Worm (Caenorhabditis elegans): ENCODE results near the gene gsto-2.
A peak's percentile ranks its signal among the peaks of the same experiment; 100 is the strongest.

The gsto-2 gene

ce11 chrIII:8594088-8594487 is 39.5 kb downstream of the gsto-2 start:
- TF ChIP-seq unc-120 (tag; optimal IDR thresholded peaks at IDR 0.05; ENCODE audit: poor library complexity, severe bottlenecking) (no peak), ceh-43 (GFP tag; optimal IDR thresholded peaks at IDR 0.05) (no peak), ztf-11 (tag; optimal IDR thresholded peaks at IDR 0.05) (no peak), drap-1 (GFP tag; optimal IDR thresholded peaks at IDR 0.05) (no peak), elt-1 (tag; optimal IDR thresholded peaks at IDR 0.05; ENCODE audit: borderline replicate concordance, insufficient read depth) (no peak), hlh-1 (tag; optimal IDR thresholded peaks at IDR 0.05) (no peak), flh-1 (GFP tag; optimal IDR thresholded peaks at IDR 0.05) (no peak), sptf-1 (tag; optimal IDR thresholded peaks at IDR 0.05) (no peak), blmp-1 (tag; optimal IDR thresholded peaks at IDR 0.05) (no peak), mls-2 (tag; optimal IDR thresholded peaks at IDR 0.05) (no peak), unc-62 (GFP tag; optimal IDR thresholded peaks at IDR 0.05) (no peak), nhr-28 (tag; optimal IDR thresholded peaks at IDR 0.05) (no peak), lin-13 (tag; optimal IDR thresholded peaks at IDR 0.05) (no peak), nhr-2 (tag; optimal IDR thresholded peaks at IDR 0.05) (no peak), ceh-39 (tag; optimal IDR thresholded peaks at IDR 0.05) (no peak), ham-2 (GFP tag; optimal IDR thresholded peaks at IDR 0.05) (no peak), sem-2 (GFP tag; optimal IDR thresholded peaks at IDR 0.05) (no peak), snpc-4 (tag; optimal IDR thresholded peaks at IDR 0.05) (no peak), ceh-83 (GFP tag; optimal IDR thresholded peaks at IDR 0.05) (no peak), lsy-2 (tag; optimal IDR thresholded peaks at IDR 0.05) (no peak)

ce11 chrIII:8596692-8597091 is 42.1 kb downstream of the gsto-2 start:
- peak; percentile 70 for TF ChIP-seq zip-8 (tag; optimal IDR thresholded peaks at IDR 0.05)
- TF ChIP-seq unc-39 (tag; optimal IDR thresholded peaks at IDR 0.05), result no peak
- TF ChIP-seq M03D4.4 (tag; optimal IDR thresholded peaks at IDR 0.05), result no peak
- peak; percentile 27 for TF ChIP-seq ces-1 (GFP tag; optimal IDR thresholded peaks at IDR 0.05)
- peak; percentile 73 for TF ChIP-seq ham-2 (GFP tag; optimal IDR thresholded peaks at IDR 0.05)
- no peak for TF ChIP-seq ceh-39 (tag; optimal IDR thresholded peaks at IDR 0.05)
- no peak for TF ChIP-seq cnd-1 (tag; optimal IDR thresholded peaks at IDR 0.05)
- peak; percentile 73 for TF ChIP-seq blmp-1 (tag; optimal IDR thresholded peaks at IDR 0.05)

DNA sequence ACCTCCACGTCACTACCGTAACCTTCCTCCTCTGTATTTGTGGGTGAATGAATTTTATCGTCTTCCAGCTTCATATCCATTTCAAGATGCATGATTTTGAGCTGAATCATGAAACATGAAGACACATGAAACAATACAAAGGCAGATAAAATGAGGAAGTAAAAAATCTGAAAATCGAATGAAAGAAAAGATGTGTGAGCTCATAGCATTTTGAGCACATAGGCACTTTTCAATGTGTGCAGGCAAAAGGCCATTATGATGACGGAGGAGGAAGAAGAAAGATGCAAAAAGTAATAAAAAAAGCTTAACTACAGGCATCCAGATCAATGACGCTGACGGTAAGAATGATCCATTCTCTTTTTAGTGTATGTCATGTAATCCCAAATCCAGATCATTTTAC is 43.2 kb downstream of the gsto-2 start, which contains the start of gene ztf-30:
Gene ztf-30, minus strand, starts transcription at position 101 of the 400 bp plus-strand sequence.
- TF ChIP-seq mep-1 (tag; optimal IDR thresholded peaks at IDR 0.05), result no peak
- no peak for TF ChIP-seq ceh-43 (GFP tag; optimal IDR thresholded peaks at IDR 0.05)
- TF ChIP-seq nhr-2 (tag; optimal IDR thresholded peaks at IDR 0.05), result no peak
- no peak for TF ChIP-seq nhr-28 (tag; optimal IDR thresholded peaks at IDR 0.05)
- TF ChIP-seq bed-3 (GFP tag; optimal IDR thresholded peaks at IDR 0.05), result no peak
- TF ChIP-seq sptf-1 (tag; optimal IDR thresholded peaks at IDR 0.05), result no peak
- no peak for TF ChIP-seq cnd-1 (tag; optimal IDR thresholded peaks at IDR 0.05)
- TF ChIP-seq lin-13 (tag; optimal IDR thresholded peaks at IDR 0.05), result no peak
- TF ChIP-seq drap-1 (GFP tag; optimal IDR thresholded peaks at IDR 0.05), result no peak
- TF ChIP-seq nhr-76 (tag; optimal IDR thresholded peaks at IDR 0.05), result no peak
- no peak for TF ChIP-seq snpc-4 (tag; optimal IDR thresholded peaks at IDR 0.05)
- TF ChIP-seq sem-2 (GFP tag; optimal IDR thresholded peaks at IDR 0.05), result no peak
- TF ChIP-seq lin-32 (GFP tag; optimal IDR thresholded peaks at IDR 0.05), result no peak

ce11 chrIII:8598961-8599360 is 44.4 kb downstream of the gsto-2 start:
- TF ChIP-seq ham-2 (GFP tag; optimal IDR thresholded peaks at IDR 0.05) (peak; percentile 88), flh-1 (GFP tag; optimal IDR thresholded peaks at IDR 0.05) (no peak)

ce11 chrIII:8602148-8602547 is 47.6 kb downstream of the gsto-2 start:
- TF ChIP-seq unc-62 (GFP tag; optimal IDR thresholded peaks at IDR 0.05), result no peak
- TF ChIP-seq nhr-76 (tag; optimal IDR thresholded peaks at IDR 0.05), result no peak
- peak; percentile 56 for TF ChIP-seq blmp-1 (tag; optimal IDR thresholded peaks at IDR 0.05)
- no peak for TF ChIP-seq elt-1 (tag; optimal IDR thresholded peaks at IDR 0.05; ENCODE audit: borderline replicate concordance, insufficient read depth)
- TF ChIP-seq ztf-11 (tag; optimal IDR thresholded peaks at IDR 0.05), result no peak
- no peak for TF ChIP-seq flh-1 (GFP tag; optimal IDR thresholded peaks at IDR 0.05)
- TF ChIP-seq lsy-2 (tag; optimal IDR thresholded peaks at IDR 0.05), result no peak
- TF ChIP-seq lin-32 (GFP tag; optimal IDR thresholded peaks at IDR 0.05), result no peak
- peak; percentile 33 for TF ChIP-seq zip-8 (tag; optimal IDR thresholded peaks at IDR 0.05)
- no peak for TF ChIP-seq sptf-1 (tag; optimal IDR thresholded peaks at IDR 0.05)
- no peak for TF ChIP-seq unc-120 (tag; optimal IDR thresholded peaks at IDR 0.05; ENCODE audit: poor library complexity, severe bottlenecking)
- peak; percentile 95 for TF ChIP-seq ham-2 (GFP tag; optimal IDR thresholded peaks at IDR 0.05)
- no peak for TF ChIP-seq ceh-43 (GFP tag; optimal IDR thresholded peaks at IDR 0.05)
- no peak for TF ChIP-seq nhr-2 (tag; optimal IDR thresholded peaks at IDR 0.05)
- no peak for TF ChIP-seq pha-4 (tag; optimal IDR thresholded peaks at IDR 0.05)
- no peak for TF ChIP-seq lin-13 (tag; optimal IDR thresholded peaks at IDR 0.05)
- TF ChIP-seq ceh-83 (GFP tag; optimal IDR thresholded peaks at IDR 0.05), result no peak
- TF ChIP-seq mls-2 (tag; optimal IDR thresholded peaks at IDR 0.05), result no peak
- TF ChIP-seq ces-1 (GFP tag; optimal IDR thresholded peaks at IDR 0.05), result no peak
